Fruit fly (Drosophila melanogaster) whole organism, embryonic: ENCODE data around the gene CG6959.

Experiments
- Atf6 ChIP-seq: fragments of 200-800 bp; sonication (Bioruptor generic); IDR thresholded peaks from 2 replicates; pipeline ENCODE4 v1.3.6; 2022; ENCODE audit warnings: missing biosample characterization, missing genetic modification characterization
- CG10366 ChIP-seq: fragments of 200-800 bp; sonication (Bioruptor generic); IDR thresholded peaks from 2 replicates; pipeline ENCODE4 v1.3.6; 2022; ENCODE audit warnings: missing biosample characterization, missing genetic modification characterization
- CG11247 ChIP-seq: fragments of 200-800 bp; sonication (Bioruptor generic); IDR thresholded peaks from 2 replicates; pipeline ENCODE4 v1.3.6; 2022; ENCODE audit warnings: missing biosample characterization, missing genetic modification characterization
- CG15269 ChIP-seq: fragments of 200-800 bp; sonication (Bioruptor generic); optimal IDR thresholded peaks from 2 replicates; lab custom pipeline; 2018; ENCODE audit warnings: missing biosample characterization, mild to moderate bottlenecking, missing genetic modification characterization, moderate library complexity
- CG1603 ChIP-seq: fragments of 200-800 bp; sonication (Bioruptor generic); optimal IDR thresholded peaks from 2 replicates; lab custom pipeline; 2019; ENCODE audit warnings: missing biosample characterization, mild to moderate bottlenecking, missing genetic modification characterization, moderate library complexity
- CG1647 ChIP-seq: fragments of 200-800 bp; sonication (Bioruptor generic); optimal IDR thresholded peaks from 3 replicates; lab custom pipeline; 2016; ENCODE audit warnings: missing biosample characterization, missing genetic modification characterization
- CG16779 ChIP-seq: fragments of 200-800 bp; sonication (Bioruptor generic); IDR thresholded peaks from 2 replicates; pipeline ENCODE4 v1.3.6; 2022; ENCODE audit warnings: missing biosample characterization, missing genetic modification characterization
- CG16813 ChIP-seq: fragments of 200-800 bp; sonication (Bioruptor generic); IDR thresholded peaks from 3 replicates; pipeline ENCODE4 v1.3.6; 2022; ENCODE audit warnings: missing biosample characterization, missing genetic modification characterization; ENCODE audit not compliant: partially characterized antibody
- CG17328 ChIP-seq: fragments of 200-800 bp; sonication (Bioruptor generic); IDR thresholded peaks from 2 replicates; pipeline ENCODE4 v1.3.6; 2022; ENCODE audit warnings: missing biosample characterization, missing genetic modification characterization
- CG17385 ChIP-seq: fragments of 200-800 bp; sonication (Bioruptor generic); optimal IDR thresholded peaks from 3 replicates; lab custom pipeline; 2018; ENCODE audit warnings: missing biosample characterization, mild to moderate bottlenecking, missing genetic modification characterization
- CG2116 ChIP-seq: fragments of 200-800 bp; sonication (Bioruptor generic); optimal IDR thresholded peaks from 3 replicates; lab custom pipeline; 2018; ENCODE audit warnings: missing biosample characterization, mild to moderate bottlenecking, missing genetic modification characterization
- CG2678 ChIP-seq: fragments of 200-800 bp; sonication (Bioruptor generic); optimal IDR thresholded peaks from 3 replicates; lab custom pipeline; 2019; ENCODE audit warnings: missing biosample characterization, mild to moderate bottlenecking, missing genetic modification characterization, moderate library complexity
- CG3065 ChIP-seq: fragments of 200-800 bp; sonication (Bioruptor generic); optimal IDR thresholded peaks from 2 replicates; lab custom pipeline; 2016; ENCODE audit warnings: missing biosample characterization, missing genetic modification characterization
- CG31224 ChIP-seq: fragments of 200-800 bp; sonication (Bioruptor generic); IDR thresholded peaks from 2 replicates; pipeline ENCODE4 v1.3.6; 2022; ENCODE audit warnings: missing biosample characterization, missing genetic modification characterization
- CG32767 ChIP-seq: fragments of 200-800 bp; sonication (Bioruptor generic); IDR thresholded peaks from 2 replicates; pipeline ENCODE4 v1.3.6; 2022; ENCODE audit warnings: missing biosample characterization, missing genetic modification characterization
- CG5953 ChIP-seq: fragments of 200-800 bp; sonication (Bioruptor generic); IDR thresholded peaks from 2 replicates; pipeline ENCODE4 v1.3.6; 2022; ENCODE audit warnings: missing biosample characterization, missing genetic modification characterization
- CG6683 ChIP-seq: fragments of 200-800 bp; sonication (Bioruptor generic); optimal IDR thresholded peaks from 2 replicates; lab custom pipeline; 2017; ENCODE audit warnings: missing biosample characterization, mild to moderate bottlenecking, missing genetic modification characterization, missing genetic modification reagents
- CG6813 ChIP-seq: fragments of 200-800 bp; sonication (Bioruptor generic); optimal IDR thresholded peaks from 2 replicates; lab custom pipeline; 2017; ENCODE audit warnings: missing biosample characterization, missing genetic modification characterization, mild to moderate bottlenecking, moderate library complexity, missing genetic modification reagents
- CG8388 ChIP-seq: fragments of 200-800 bp; sonication (Bioruptor generic); optimal IDR thresholded peaks from 2 replicates; lab custom pipeline; 2019; ENCODE audit warnings: missing biosample characterization, mild to moderate bottlenecking, missing genetic modification characterization, moderate library complexity
- CG9932 ChIP-seq: fragments of 200-800 bp; sonication (Bioruptor generic); IDR thresholded peaks from 2 replicates; pipeline ENCODE4 v1.3.6; 2022; ENCODE audit warnings: missing biosample characterization, missing genetic modification characterization
- CTCF ChIP-seq: fragments of 200-800 bp; sonication (Bioruptor generic); optimal IDR thresholded peaks from 2 replicates; lab custom pipeline; 2017; ENCODE audit warnings: missing biosample characterization, mild to moderate bottlenecking, missing genetic modification characterization, moderate library complexity
- Dll ChIP-seq: fragments of 200-800 bp; sonication (Bioruptor generic); IDR thresholded peaks from 4 replicates; pipeline ENCODE4 v1.3.6; 2022; ENCODE audit warnings: missing biosample characterization, missing genetic modification characterization; ENCODE audit not compliant: partially characterized antibody
- Ets97D ChIP-seq: fragments of 200-800 bp; sonication (Bioruptor generic); optimal IDR thresholded peaks from 3 replicates; lab custom pipeline; 2016; ENCODE audit warnings: missing biosample characterization, missing genetic modification characterization
- GATAe ChIP-seq: fragments of 200-800 bp; sonication (Bioruptor generic); conservative IDR thresholded peaks from 2 replicates; pipeline ENCODE4 v1.3.6; 2022; ENCODE audit warnings: missing biosample characterization, missing genetic modification characterization
- H2.0 ChIP-seq: fragments of 200-800 bp; sonication (Bioruptor generic); IDR thresholded peaks from 2 replicates; pipeline ENCODE4 v1.3.6; 2022; ENCODE audit warnings: missing biosample characterization, missing genetic modification characterization
- HHEX ChIP-seq: fragments of 200-800 bp; sonication (Bioruptor generic); optimal IDR thresholded peaks from 3 replicates; lab custom pipeline; 2017; ENCODE audit warnings: missing biosample characterization, mild to moderate bottlenecking, missing genetic modification characterization, missing genetic modification reagents
- HLH54F ChIP-seq: fragments of 200-800 bp; sonication (Bioruptor generic); optimal IDR thresholded peaks from 3 replicates; lab custom pipeline; 2016; ENCODE audit warnings: missing biosample characterization, missing genetic modification characterization
- Hr39 ChIP-seq: fragments of >200 bp; optimal IDR thresholded peaks from 2 replicates; lab custom pipeline; 2017
- MESR4 ChIP-seq: fragments of 200-800 bp; sonication (Bioruptor generic); optimal IDR thresholded peaks from 2 replicates; lab custom pipeline; 2018; ENCODE audit warnings: missing biosample characterization, mild to moderate bottlenecking, missing genetic modification characterization, moderate library complexity
- Nf-YC ChIP-seq: fragments of 200-800 bp; optimal IDR thresholded peaks from 3 replicates; lab custom pipeline; 2019; ENCODE audit warnings: missing biosample characterization, mild to moderate bottlenecking, missing genetic modification characterization, moderate library complexity
- YL-1 ChIP-seq: fragments of 200-800 bp; sonication (Bioruptor generic); optimal IDR thresholded peaks from 3 replicates; lab custom pipeline; 2017; ENCODE audit warnings: missing biosample characterization, mild to moderate bottlenecking, missing genetic modification characterization
- ab ChIP-seq: fragments of 200-800 bp; sonication (Bioruptor generic); optimal IDR thresholded peaks from 2 replicates; lab custom pipeline; 2016; ENCODE audit warnings: missing biosample characterization, missing genetic modification characterization
- aop ChIP-seq: fragments of 200-800 bp; sonication (Bioruptor generic); IDR thresholded peaks from 2 replicates; pipeline ENCODE4 v1.3.6; 2022; ENCODE audit warnings: missing biosample characterization, missing genetic modification characterization
- bbx ChIP-seq: fragments of 200-800 bp; sonication (Bioruptor generic); IDR thresholded peaks from 2 replicates; pipeline ENCODE4 v1.3.6; 2022; ENCODE audit warnings: missing biosample characterization, missing genetic modification characterization; ENCODE audit not compliant: partially characterized antibody
- chif ChIP-seq, 2 experiments: fragments of 200-800 bp; sonication (Bioruptor generic); optimal IDR thresholded peaks; 3 replicates each; lab custom pipeline; 2016; ENCODE audit warnings: missing biosample characterization in 2 of 2, missing genetic modification characterization in 2 of 2
- crc ChIP-seq: fragments of 200-800 bp; sonication (Bioruptor generic); optimal IDR thresholded peaks from 2 replicates; lab custom pipeline; 2016; ENCODE audit warnings: missing biosample characterization, missing genetic modification characterization
- crp ChIP-seq, 2 experiments: fragments of 200-800 bp; sonication (Bioruptor generic); optimal IDR thresholded peaks; 2 replicates in 1 of 2; 3 replicates in 1 of 2; lab custom pipeline; 2017; ENCODE audit warnings: missing biosample characterization in 2 of 2, missing genetic modification characterization in 2 of 2, mild to moderate bottlenecking in 1 of 2, moderate library complexity in 1 of 2
- cwo ChIP-seq: fragments of 200-800 bp; sonication (Bioruptor generic); optimal IDR thresholded peaks from 3 replicates; lab custom pipeline; 2017; ENCODE audit warnings: missing biosample characterization, missing genetic modification characterization, mild to moderate bottlenecking, moderate library complexity, missing genetic modification reagents
- da ChIP-seq: fragments of 200-800 bp; sonication (Bioruptor generic); optimal IDR thresholded peaks from 2 replicates; lab custom pipeline; 2016; ENCODE audit warnings: missing biosample characterization, missing genetic modification characterization
- ftz-f1 ChIP-seq: fragments of 200-800 bp; sonication (Bioruptor generic); optimal IDR thresholded peaks from 2 replicates; lab custom pipeline; 2016; ENCODE audit warnings: missing biosample characterization, missing genetic modification characterization
- her ChIP-seq: fragments of 200-800 bp; sonication (Bioruptor generic); optimal IDR thresholded peaks from 2 replicates; lab custom pipeline; 2016; ENCODE audit warnings: missing biosample characterization, missing genetic modification characterization
- hth ChIP-seq: fragments of >200 bp; optimal IDR thresholded peaks from 2 replicates; lab custom pipeline; 2017; ENCODE audit warnings: inconsistent platforms
- inv ChIP-seq: fragments of 200-800 bp; sonication (Bioruptor generic); IDR thresholded peaks from 2 replicates; pipeline ENCODE4 v1.3.6; 2022; ENCODE audit warnings: missing biosample characterization, missing genetic modification characterization; ENCODE audit not compliant: partially characterized antibody
- nerfin-2 ChIP-seq: fragments of 200-800 bp; sonication (Bioruptor generic); IDR thresholded peaks from 2 replicates; pipeline ENCODE4 v1.3.6; 2022; ENCODE audit warnings: missing biosample characterization, missing genetic modification characterization; ENCODE audit not compliant: partially characterized antibody
- otp ChIP-seq: fragments of 200-800 bp; sonication (Bioruptor generic); IDR thresholded peaks from 3 replicates; pipeline ENCODE4, ENCODE4 v1.3.6; 2022; ENCODE audit warnings: missing biosample characterization, missing genetic modification characterization
- psq ChIP-seq: fragments of 200-800 bp; sonication (Bioruptor generic); optimal IDR thresholded peaks from 2 replicates; lab custom pipeline; 2017; ENCODE audit warnings: missing biosample characterization, missing genetic modification characterization
- ro ChIP-seq: fragments of 200-800 bp; sonication (Bioruptor generic); IDR thresholded peaks from 2 replicates; pipeline ENCODE4 v1.3.6; 2022; ENCODE audit warnings: missing biosample characterization, missing genetic modification characterization
- shn ChIP-seq: fragments of 200-800 bp; sonication (Bioruptor generic); optimal IDR thresholded peaks from 3 replicates; lab custom pipeline; 2016; ENCODE audit warnings: missing biosample characterization, missing genetic modification characterization
- sisA ChIP-seq: fragments of 200-800 bp; sonication (Bioruptor generic); IDR thresholded peaks from 2 replicates; pipeline ENCODE4 v1.3.6; 2022; ENCODE audit warnings: missing biosample characterization, missing genetic modification characterization
- sna ChIP-seq: fragments of 200-800 bp; sonication (Bioruptor generic); IDR thresholded peaks from 2 replicates; pipeline ENCODE4 v1.3.6; 2022; ENCODE audit warnings: missing biosample characterization, missing genetic modification characterization; ENCODE audit not compliant: partially characterized antibody
- wek ChIP-seq: fragments of 200-800 bp; sonication (Bioruptor generic); optimal IDR thresholded peaks from 3 replicates; lab custom pipeline; 2018; ENCODE audit warnings: missing biosample characterization, mild to moderate bottlenecking, missing genetic modification characterization, moderate library complexity
- zfh1 ChIP-seq: fragments of 200-800 bp; sonication (Bioruptor generic); IDR thresholded peaks from 3 replicates; pipeline ENCODE4 v1.3.6; 2022; ENCODE audit warnings: missing biosample characterization, missing genetic modification characterization
- zfh2 ChIP-seq: fragments of 200-800 bp; sonication (Bioruptor generic); optimal IDR thresholded peaks from 2 replicates; lab custom pipeline; 2016; ENCODE audit warnings: missing biosample characterization, missing genetic modification characterization

Gene CG6959

dm6 chr3R:11855156-11855555, 14.1 kb downstream of the CG6959 start (continued):
- no peak for TF ChIP-seq CG16779 (GFP tag; lab: Robert Waterston, UW)
- no peak for TF ChIP-seq chif (GFP tag; optimal IDR thresholded peaks at IDR 0.05; lab: Kevin White, UChicago)
- no peak for TF ChIP-seq CG11247 (GFP tag; lab: Robert Waterston, UW)
- TF ChIP-seq CG32767 (GFP tag; lab: Robert Waterston, UW), result no peak
- TF ChIP-seq H2.0, result peak; percentile 37; the same call in 1 of the 2 replicates
- no peak for TF ChIP-seq psq (GFP tag; lab: Kevin White, UChicago)
- no peak for TF ChIP-seq GATAe (GFP tag; lab: Robert Waterston, UW)
- TF ChIP-seq YL-1 (GFP tag; lab: Kevin White, UChicago), result no peak
- no peak for TF ChIP-seq her
- TF ChIP-seq CG8388, result peak; percentile 17
- peak; percentile 14 for TF ChIP-seq cwo (GFP tag; lab: Kevin White, UChicago)
- no peak for TF ChIP-seq aop (GFP tag; lab: Robert Waterston, UW)
- TF ChIP-seq CTCF, result no peak
- TF ChIP-seq CG31224, result no peak
- TF ChIP-seq Hr39, result no peak
- TF ChIP-seq CG17385 (GFP tag; lab: Kevin White, UChicago), result peak; percentile 17
- TF ChIP-seq Dll (GFP tag; lab: Robert Waterston, UW), result no peak
- peak; percentile 53 for TF ChIP-seq CG2678 (tag; lab: Kevin White, UChicago)
- no peak for TF ChIP-seq CG3065 (GFP tag; lab: Kevin White, UChicago)
- peak; percentile 51 for TF ChIP-seq CG15269
- TF ChIP-seq CG16813 (GFP tag; lab: Robert Waterston, UW), result no peak
- TF ChIP-seq hth (lab: Kevin White, UChicago), result no peak
- TF ChIP-seq bbx, result no peak
- no peak for TF ChIP-seq HHEX (GFP tag; lab: Kevin White, UChicago)
- no peak for TF ChIP-seq otp (GFP tag; lab: Robert Waterston, UW)
- TF ChIP-seq ro, result no peak
- TF ChIP-seq wek (GFP tag; lab: Kevin White, UChicago), result no peak
- no peak for TF ChIP-seq CG1603
- TF ChIP-seq da, result no peak
- no peak for TF ChIP-seq Ets97D
- TF ChIP-seq crp (GFP tag; optimal IDR thresholded peaks at IDR 0.05; lab: Kevin White, UChicago), result no peak
- TF ChIP-seq CG5953, result no peak
- TF ChIP-seq zfh2 (GFP tag; lab: Kevin White, UChicago), result no peak
- no peak for TF ChIP-seq nerfin-2 (GFP tag; lab: Robert Waterston, UW)
- TF ChIP-seq zfh1 (GFP tag; lab: Robert Waterston, UW), result no peak
- no peak for TF ChIP-seq HLH54F
- TF ChIP-seq inv (GFP tag; lab: Robert Waterston, UW), result no peak
- no peak for TF ChIP-seq CG6683
- no peak for TF ChIP-seq ftz-f1 (GFP tag; lab: Kevin White, UChicago)
- TF ChIP-seq CG6813 (GFP tag; lab: Kevin White, UChicago), result no peak
- peak; percentile 41 for TF ChIP-seq Atf6 (GFP tag; lab: Robert Waterston, UW)
- no peak; the same call in 1 of the 2 replicates for TF ChIP-seq CG10366
- TF ChIP-seq Nf-YC (tag; lab: Kevin White, UChicago), result no peak
- TF ChIP-seq CG1647 (GFP tag; lab: Kevin White, UChicago), result no peak
- TF ChIP-seq MESR4, result no peak
- no peak for TF ChIP-seq crc
- no peak for TF ChIP-seq sna (GFP tag; lab: Robert Waterston, UW)
- TF ChIP-seq CG17328 (GFP tag; lab: Robert Waterston, UW), result no peak
- no peak for TF ChIP-seq CG2116 (GFP tag; lab: Kevin White, UChicago)
- TF ChIP-seq ab (GFP tag; lab: Kevin White, UChicago), result no peak
- TF ChIP-seq shn, result no peak
- no peak for TF ChIP-seq sisA
- TF ChIP-seq CG9932 (GFP tag; lab: Robert Waterston, UW), result peak; percentile 17; the same call in 1 of the 2 replicates
